Fruit fly (Drosophila melanogaster) whole organism, wandering third instar larva: Measurements from ENCODE around the gene Mkp.

Experiments used
- Abd-B ChIP-seq: fragments of >200 bp; optimal IDR thresholded peaks from 2 replicates; lab custom pipeline; 2017; ENCODE audit warnings: missing biosample characterization, missing genetic modification characterization
- CG32264 ChIP-seq: fragments of 200-800 bp; sonication (Bioruptor generic); optimal IDR thresholded peaks from 2 replicates; lab custom pipeline; 2016; ENCODE audit warnings: missing biosample characterization, missing genetic modification characterization
- CG9705 ChIP-seq: fragments of 200-800 bp; sonication (Bioruptor generic); optimal IDR thresholded peaks from 2 replicates; lab custom pipeline; 2018; ENCODE audit warnings: missing biosample characterization, mild to moderate bottlenecking, missing genetic modification characterization
- CrebA ChIP-seq: fragments of 200-800 bp; sonication (Bioruptor generic); optimal IDR thresholded peaks from 2 replicates; lab custom pipeline; 2016; ENCODE audit warnings: missing biosample characterization, mild to moderate bottlenecking, missing genetic modification characterization, borderline replicate concordance
- Dif ChIP-seq: fragments of 200-275, 200-300 bp; sonication (Bioruptor generic); optimal IDR thresholded peaks from 2 replicates; lab custom pipeline; 2018; ENCODE audit warnings: missing biosample characterization, missing genetic modification characterization; ENCODE audit not compliant: partially characterized antibody
- GATAd ChIP-seq: sonication (Bioruptor generic); optimal IDR thresholded peaks from 2 replicates; lab custom pipeline; 2016; ENCODE audit warnings: missing biosample characterization, missing genetic modification characterization
- HLH106 ChIP-seq: fragments of 200-800 bp; optimal IDR thresholded peaks from 3 replicates; lab custom pipeline; 2019; ENCODE audit warnings: missing biosample characterization, mild to moderate bottlenecking, missing genetic modification characterization, moderate library complexity
- Hnf4 ChIP-seq: fragments of 200-800 bp; sonication (Bioruptor generic); optimal IDR thresholded peaks from 2 replicates; lab custom pipeline; 2016; ENCODE audit warnings: missing biosample characterization, mild to moderate bottlenecking, missing genetic modification characterization
- Hr78 ChIP-seq: fragments of >200 bp; optimal IDR thresholded peaks from 2 replicates; lab custom pipeline; 2017; ENCODE audit warnings: missing biosample characterization, missing genetic modification characterization
- Hr83 ChIP-seq: fragments of 200-300 bp; sonication (Bioruptor generic); optimal IDR thresholded peaks from 2 replicates; lab custom pipeline; 2016; ENCODE audit warnings: missing biosample characterization, mild to moderate bottlenecking, missing genetic modification characterization, moderate library complexity; ENCODE audit not compliant: poor library complexity, severe bottlenecking
- Jra ChIP-seq: sonication (Bioruptor generic); optimal IDR thresholded peaks from 2 replicates; lab custom pipeline; 2016; ENCODE audit warnings: missing biosample characterization, missing genetic modification characterization
- Myc ChIP-seq: fragments of >200 bp; optimal IDR thresholded peaks from 2 replicates; lab custom pipeline; 2017
- N ChIP-seq: fragments of >200 bp; optimal IDR thresholded peaks from 2 replicates; lab custom pipeline; 2018; ENCODE audit warnings: missing biosample characterization, missing external identifiers, missing genetic modification characterization
- OdsH ChIP-seq: fragments of 200-800 bp; sonication (Bioruptor generic); optimal IDR thresholded peaks from 2 replicates; lab custom pipeline; 2016; ENCODE audit warnings: missing biosample characterization, mild to moderate bottlenecking, missing genetic modification characterization
- Rel ChIP-seq, 2 experiments: fragments of 200-800 bp; sonication (Bioruptor generic) in 1 of 2; optimal IDR thresholded peaks; 2 replicates in 1 of 2; 3 replicates in 1 of 2; lab custom pipeline; 2016 to 2019; ENCODE audit warnings: mild to moderate bottlenecking in 2 of 2, missing biosample characterization in 2 of 2, missing genetic modification characterization in 2 of 2, moderate library complexity in 1 of 2
- Sp1 ChIP-seq: fragments of 200-800 bp; sonication (Bioruptor generic); optimal IDR thresholded peaks from 3 replicates; lab custom pipeline; 2019; ENCODE audit warnings: missing biosample characterization, mild to moderate bottlenecking, missing genetic modification characterization, moderate library complexity
- Vsx2 ChIP-seq: fragments of 200-300, 225-300 bp; sonication (Bioruptor generic); optimal IDR thresholded peaks from 2 replicates; lab custom pipeline; 2018; ENCODE audit warnings: missing biosample characterization, missing genetic modification characterization; ENCODE audit not compliant: partially characterized antibody
- br ChIP-seq: fragments of 200-800 bp; sonication (Bioruptor generic); optimal IDR thresholded peaks from 2 replicates; lab custom pipeline; 2016; ENCODE audit warnings: missing biosample characterization, missing genetic modification characterization
- dl ChIP-seq, 2 experiments: fragments of 175-275, 200-275 bp in 1 of 2; fragments of 200-275 bp in 1 of 2; sonication (Bioruptor generic); optimal IDR thresholded peaks; lab custom pipeline; 2018; ENCODE audit warnings: mild to moderate bottlenecking in 2 of 2, missing biosample characterization in 2 of 2, missing genetic modification characterization in 2 of 2, moderate library complexity in 2 of 2; ENCODE audit not compliant: partially characterized antibody in 2 of 2, insufficient read depth in 1 of 2
- dmrt93B ChIP-seq: fragments of 200-800 bp; sonication (Bioruptor generic); optimal IDR thresholded peaks from 2 replicates; lab custom pipeline; 2018; ENCODE audit warnings: missing biosample characterization, mild to moderate bottlenecking, missing genetic modification characterization
- dsf ChIP-seq: sonication (Bioruptor generic); optimal IDR thresholded peaks from 2 replicates; lab custom pipeline; 2016; ENCODE audit warnings: missing biosample characterization, missing genetic modification characterization, borderline replicate concordance
- ey ChIP-seq: fragments of 200-800 bp; sonication (Bioruptor generic); optimal IDR thresholded peaks from 2 replicates; lab custom pipeline; 2016; ENCODE audit warnings: missing biosample characterization, missing genetic modification characterization
- foxo ChIP-seq, 2 experiments: fragments of 200-800 bp; sonication (Bioruptor generic); optimal IDR thresholded peaks; 2 replicates in 1 of 2; 3 replicates in 1 of 2; lab custom pipeline; 2016 to 2017; ENCODE audit warnings: missing biosample characterization in 2 of 2, missing genetic modification characterization in 2 of 2
- fru ChIP-seq: fragments of 200-800 bp; sonication (Bioruptor generic); optimal IDR thresholded peaks from 3 replicates; lab custom pipeline; 2016; ENCODE audit warnings: missing biosample characterization, mild to moderate bottlenecking, missing genetic modification characterization
- h ChIP-seq: fragments of 200-800 bp; sonication (Bioruptor generic); optimal IDR thresholded peaks from 3 replicates; lab custom pipeline; 2016; ENCODE audit warnings: missing biosample characterization, mild to moderate bottlenecking, missing genetic modification characterization
- jim ChIP-seq: fragments of 175-275, 200-325 bp; sonication (Bioruptor generic); optimal IDR thresholded peaks from 2 replicates; lab custom pipeline; 2016; ENCODE audit warnings: missing biosample characterization, mild to moderate bottlenecking, missing genetic modification characterization
- pan ChIP-seq: fragments of >200 bp; optimal IDR thresholded peaks from 2 replicates; lab custom pipeline; 2017
- psq ChIP-seq: fragments of 200-800 bp; sonication (Bioruptor generic); optimal IDR thresholded peaks from 3 replicates; lab custom pipeline; 2017; ENCODE audit warnings: missing biosample characterization, mild to moderate bottlenecking, missing genetic modification characterization, moderate library complexity
- rgr ChIP-seq: fragments of 200-800 bp; sonication (Bioruptor generic); optimal IDR thresholded peaks from 3 replicates; lab custom pipeline; 2016; ENCODE audit warnings: missing biosample characterization, mild to moderate bottlenecking, missing genetic modification characterization
- sage ChIP-seq: fragments of 200-800 bp; sonication (Bioruptor generic); optimal IDR thresholded peaks from 2 replicates; lab custom pipeline; 2016; ENCODE audit warnings: missing biosample characterization, mild to moderate bottlenecking, missing genetic modification characterization
- tai ChIP-seq: sonication (Bioruptor generic); optimal IDR thresholded peaks from 2 replicates; lab custom pipeline; 2016; ENCODE audit warnings: missing biosample characterization, missing genetic modification characterization
- woc ChIP-seq: sonication (Bioruptor generic); optimal IDR thresholded peaks from 2 replicates; lab custom pipeline; 2016; ENCODE audit warnings: missing biosample characterization, mild to moderate bottlenecking, missing genetic modification characterization

Gene Mkp

dm6 chr3L:166789-167132 lies 17.6 kb downstream of the Mkp start:
- TF ChIP-seq fru (GFP tag; lab: Kevin White, UChicago) (peak; percentile 65), HLH106 (tag; lab: Kevin White, UChicago) (peak; percentile 17), Sp1 (GFP tag; lab: Kevin White, UChicago) (peak; percentile 16), br (GFP tag; lab: Kevin White, UChicago) (no peak), Myc (lab: Kevin White, UChicago) (no peak), Rel (GFP tag; optimal IDR thresholded peaks at IDR 0.05; lab: Kevin White, UChicago) (no peak), Rel (tag; optimal IDR thresholded peaks at IDR 0.05; lab: Kevin White, UChicago) (no peak), psq (peak; percentile 23), foxo (GFP tag; optimal IDR thresholded peaks at IDR 0.05; lab: Kevin White, UChicago) (peak in 1 of 2 experiments; percentile 45), OdsH (GFP tag; lab: Kevin White, UChicago) (peak; percentile 17), dmrt93B (peak; percentile 10), woc (GFP tag; lab: Kevin White, UChicago) (peak; percentile 4), ey (GFP tag; lab: Kevin White, UChicago) (peak; percentile 17)

dm6 chr3L:165981-166788 lies 18.2 kb downstream of the Mkp start:
- TF ChIP-seq foxo (GFP tag; optimal IDR thresholded peaks at IDR 0.05; lab: Kevin White, UChicago) (peak in 1 of 2 experiments; percentile 58), h (GFP tag; lab: Kevin White, UChicago) (peak; percentile 60), sage (GFP tag; lab: Kevin White, UChicago) (no peak), Hnf4 (peak; percentile 1), br (GFP tag; lab: Kevin White, UChicago) (peak; percentile 37), Hr78 (GFP tag; lab: Kevin White, UChicago) (no peak), rgr (GFP tag; lab: Kevin White, UChicago) (peak; percentile 33), tai (GFP tag; lab: Kevin White, UChicago) (no peak), Dif (GFP tag; lab: Kevin White, UChicago) (no peak), woc (GFP tag; lab: Kevin White, UChicago) (peak; percentile 14), dsf (GFP tag; lab: Kevin White, UChicago) (no peak), pan (lab: Kevin White, UChicago) (no peak), HLH106 (tag; lab: Kevin White, UChicago) (peak; percentile 57), jim (GFP tag; lab: Kevin White, UChicago) (no peak), CG32264 (GFP tag; lab: Kevin White, UChicago) (no peak), Sp1 (GFP tag; lab: Kevin White, UChicago) (peak; percentile 54), OdsH (GFP tag; lab: Kevin White, UChicago) (peak; percentile 27), CG9705 (GFP tag; lab: Kevin White, UChicago) (no peak), ey (GFP tag; lab: Kevin White, UChicago) (peak; percentile 50), Vsx2 (GFP tag; lab: Kevin White, UChicago) (no peak), fru (GFP tag; lab: Kevin White, UChicago) (peak; percentile 77)

dm6 chr3L:161833-162587 lies 22.3 kb downstream of the Mkp start:
- TF ChIP-seq Abd-B (no peak), CrebA (no peak), N (GFP tag; lab: Kevin White, UChicago) (no peak), jim (GFP tag; lab: Kevin White, UChicago) (no peak), Hr83 (GFP tag; lab: Kevin White, UChicago) (no peak), h (GFP tag; lab: Kevin White, UChicago) (no peak), GATAd (GFP tag; lab: Kevin White, UChicago) (no peak), dl (GFP tag; optimal IDR thresholded peaks at IDR 0.05; lab: Kevin White, UChicago; ENCODE audit: insufficient read depth in 1 of 2, partially characterized antibody in 2 of 2) (no peak), sage (GFP tag; lab: Kevin White, UChicago) (no peak), foxo (GFP tag; optimal IDR thresholded peaks at IDR 0.05; lab: Kevin White, UChicago) (no peak), dsf (GFP tag; lab: Kevin White, UChicago) (no peak), OdsH (GFP tag; lab: Kevin White, UChicago) (no peak), Jra (GFP tag; lab: Kevin White, UChicago) (no peak), Hr78 (GFP tag; lab: Kevin White, UChicago) (no peak), pan (lab: Kevin White, UChicago) (no peak), CG32264 (GFP tag; lab: Kevin White, UChicago) (no peak)
- TF ChIP-seq, all 38 proteins: peak for 0
